Worm (Caenorhabditis elegans) whole organism, L1 larva: ENCODE data around the gene sqt-2.

Source experiments
- C04F5.9 ChIP-seq: sonication (generic microtip); optimal IDR thresholded peaks from 2 replicates; lab custom pipeline; 2016; ENCODE audit warnings: missing genetic modification characterization, missing compliant biosample characterization
- C34B4.2 ChIP-seq: sonication (generic microtip); optimal IDR thresholded peaks from 2 replicates; lab custom pipeline; 2017; ENCODE audit warnings: mild to moderate bottlenecking, missing genetic modification characterization, missing compliant biosample characterization
- F16B12.6 ChIP-seq: fragments of 150-350 bp; optimal IDR thresholded peaks from 2 replicates; lab custom pipeline; 2014; ENCODE audit warnings: missing biosample characterization, missing genetic modification characterization
- Y116A8C.19 ChIP-seq: sonication (generic microtip); optimal IDR thresholded peaks from 2 replicates; lab custom pipeline; 2016; ENCODE audit warnings: missing compliant biosample characterization, missing genetic modification characterization, borderline replicate concordance
- aha-1 ChIP-seq: fragments of 150-350 bp; optimal IDR thresholded peaks from 2 replicates; lab custom pipeline; 2014; ENCODE audit warnings: missing biosample characterization, missing genetic modification characterization
- ceh-63 ChIP-seq: fragments of 200-800 bp; sonication (Bioruptor generic); optimal IDR thresholded peaks from 2 replicates; lab custom pipeline; 2018; ENCODE audit warnings: mild to moderate bottlenecking, missing genetic modification characterization, missing compliant biosample characterization
- ceh-90 ChIP-seq: sonication (generic microtip); optimal IDR thresholded peaks from 2 replicates; lab custom pipeline; 2016; ENCODE audit warnings: missing genetic modification characterization, missing compliant biosample characterization
- dpl-1 ChIP-seq, 3 experiments: fragments of 150-350 bp in 2 of 3; sonication (generic microtip) in 1 of 3; optimal IDR thresholded peaks; 2 replicates each; lab custom pipeline; 2014 to 2017; ENCODE audit warnings: missing biosample characterization in 3 of 3, missing genetic modification characterization in 3 of 3, missing genetic modification reagents in 3 of 3
- fkh-10 ChIP-seq: sonication (generic microtip); optimal IDR thresholded peaks from 2 replicates; lab custom pipeline; 2017; ENCODE audit warnings: missing biosample characterization, missing genetic modification reagents, missing genetic modification characterization
- fkh-4 ChIP-seq: sonication (generic microtip); optimal IDR thresholded peaks from 2 replicates; lab custom pipeline; 2016; ENCODE audit warnings: missing compliant biosample characterization, missing genetic modification characterization, borderline replicate concordance
- fos-1 ChIP-seq: fragments of 150-350 bp; optimal IDR thresholded peaks from 2 replicates; lab custom pipeline; 2014; ENCODE audit warnings: missing biosample characterization, missing genetic modification characterization
- grh-1 ChIP-seq: fragments of 200-800 bp; sonication (Bioruptor generic); IDR thresholded peaks from 2 replicates; pipeline ENCODE4 v1.3.6; 2022; ENCODE audit warnings: missing genetic modification reagents, missing genetic modification characterization, missing compliant biosample characterization
- hlh-4 ChIP-seq: sonication (generic microtip); optimal IDR thresholded peaks from 2 replicates; lab custom pipeline; 2016; ENCODE audit warnings: mild to moderate bottlenecking, missing genetic modification characterization, missing compliant biosample characterization
- isw-1 ChIP-seq: fragments of 200-800 bp; sonication (Bioruptor generic); IDR thresholded peaks from 2 replicates; pipeline ENCODE4 v1.3.6; 2022; ENCODE audit warnings: missing genetic modification characterization, missing compliant biosample characterization
- lin-35 ChIP-seq, 2 experiments: fragments of 150-350 bp; optimal IDR thresholded peaks; 2 replicates each; lab custom pipeline; 2014; ENCODE audit warnings: missing biosample characterization in 2 of 2, missing genetic modification characterization in 2 of 2, missing genetic modification reagents in 2 of 2
- lin-39 ChIP-seq: fragments of 150-350 bp; optimal IDR thresholded peaks from 2 replicates; lab custom pipeline; 2014; ENCODE audit warnings: missing biosample characterization, missing genetic modification reagents, missing genetic modification characterization
- lir-3 ChIP-seq: sonication (generic microtip); optimal IDR thresholded peaks from 2 replicates; lab custom pipeline; 2016; ENCODE audit warnings: mild to moderate bottlenecking, missing genetic modification characterization, moderate library complexity, missing compliant biosample characterization; ENCODE audit not compliant: poor library complexity
- nhr-11 ChIP-seq: fragments of 150-350 bp; optimal IDR thresholded peaks from 2 replicates; lab custom pipeline; 2014; ENCODE audit warnings: missing biosample characterization, missing genetic modification characterization
- nhr-12 ChIP-seq: sonication (generic microtip); optimal IDR thresholded peaks from 2 replicates; lab custom pipeline; 2017; ENCODE audit warnings: missing biosample characterization, missing genetic modification characterization
- nhr-19 ChIP-seq: fragments of 200-800 bp; sonication (Bioruptor generic); conservative IDR thresholded peaks from 2 replicates; pipeline ENCODE4 v1.3.6; 2022; ENCODE audit warnings: missing genetic modification characterization, missing compliant biosample characterization
- nhr-71 ChIP-seq: sonication (generic microtip); optimal IDR thresholded peaks from 2 replicates; lab custom pipeline; 2016; ENCODE audit warnings: mild to moderate bottlenecking, missing genetic modification characterization, moderate library complexity, missing compliant biosample characterization
- nhr-76 ChIP-seq: sonication (generic microtip); optimal IDR thresholded peaks from 2 replicates; lab custom pipeline; 2017; ENCODE audit warnings: missing biosample characterization, missing genetic modification characterization
- nhr-85 ChIP-seq: sonication (generic microtip); peaks from one replicate; lab custom pipeline; 2016; ENCODE audit warnings: missing genetic modification characterization, inconsistent platforms, missing compliant biosample characterization
- pax-3 ChIP-seq: fragments of 200-800 bp; sonication (Bioruptor generic); optimal IDR thresholded peaks from 2 replicates; lab custom pipeline; 2018; ENCODE audit warnings: mild to moderate bottlenecking, missing genetic modification characterization, moderate library complexity, missing compliant biosample characterization
- pqm-1 ChIP-seq: sonication (generic microtip); optimal IDR thresholded peaks from 3 replicates; lab custom pipeline; 2017; ENCODE audit warnings: missing biosample characterization, missing genetic modification characterization
- skn-1 ChIP-seq: fragments of 150-350 bp; optimal IDR thresholded peaks from 2 replicates; lab custom pipeline; 2014; ENCODE audit warnings: missing biosample characterization, missing genetic modification characterization
- snpc-4 ChIP-seq: fragments of 150-350 bp; optimal IDR thresholded peaks from 2 replicates; lab custom pipeline; 2014; ENCODE audit warnings: missing biosample characterization, missing genetic modification characterization
- snu-23 ChIP-seq: sonication (generic microtip); optimal IDR thresholded peaks from 2 replicates; lab custom pipeline; 2016; ENCODE audit warnings: missing genetic modification characterization, missing compliant biosample characterization
- swsn-7 ChIP-seq: sonication (generic microtip); optimal IDR thresholded peaks from 2 replicates; lab custom pipeline; 2016; ENCODE audit warnings: missing genetic modification characterization, missing compliant biosample characterization
- tbx-2 ChIP-seq: sonication (generic microtip); optimal IDR thresholded peaks from 2 replicates; lab custom pipeline; 2016; ENCODE audit warnings: missing genetic modification characterization, missing compliant biosample characterization
- unc-30 ChIP-seq: sonication (generic microtip); optimal IDR thresholded peaks from 2 replicates; lab custom pipeline; 2017; ENCODE audit warnings: missing biosample characterization, missing genetic modification characterization
- xbp-1 ChIP-seq: sonication (generic microtip); optimal IDR thresholded peaks from 2 replicates; lab custom pipeline; 2016; ENCODE audit warnings: missing genetic modification characterization, missing compliant biosample characterization
- ztf-11 ChIP-seq, 2 experiments: sonication (generic microtip); optimal IDR thresholded peaks; 2 replicates each; lab custom pipeline; 2016 to 2017; ENCODE audit warnings: missing genetic modification characterization in 2 of 2, missing biosample characterization in 1 of 2, missing compliant biosample characterization in 1 of 2

The sqt-2 gene

DNA sequence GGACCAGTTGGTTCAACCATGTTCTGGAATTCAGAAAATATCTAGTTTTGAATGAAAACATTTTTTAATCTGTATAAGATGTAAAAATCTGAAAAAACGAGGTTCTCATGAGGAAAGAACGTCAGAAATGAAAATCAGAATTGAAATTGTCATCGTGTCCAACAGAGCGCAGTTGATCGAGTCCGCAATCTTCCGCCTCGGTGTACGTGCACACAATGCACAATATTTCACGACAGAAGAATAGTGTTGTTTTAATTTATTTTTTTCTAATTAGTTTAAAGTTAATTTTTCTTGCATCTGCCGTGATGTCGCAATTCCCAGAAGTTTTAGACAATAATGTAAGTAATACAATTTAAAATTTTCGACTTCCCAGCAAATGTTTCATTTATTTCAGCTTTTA is 20.5 kb downstream of the sqt-2 start, which contains the start of gene nfyc-1 (continued):
- peak; percentile 4 for TF ChIP-seq lir-3 (tag; lab: Kevin White, UChicago)
- TF ChIP-seq Y116A8C.19 (tag; lab: Kevin White, UChicago): no peak
- TF ChIP-seq fkh-10 (GFP tag; lab: Kevin White, UChicago): no peak
- peak; percentile 76 to 86 for TF ChIP-seq lin-35 (GFP tag; optimal IDR thresholded peaks at IDR 0.05; lab: Kevin White, UChicago)
- TF ChIP-seq snpc-4 (tag; lab: Kevin White, UChicago): peak; percentile 26
- TF ChIP-seq hlh-4 (tag; lab: Kevin White, UChicago): no peak
- peak; percentile 52 for TF ChIP-seq nhr-85 (tag; lab: Kevin White, UChicago)

DNA sequence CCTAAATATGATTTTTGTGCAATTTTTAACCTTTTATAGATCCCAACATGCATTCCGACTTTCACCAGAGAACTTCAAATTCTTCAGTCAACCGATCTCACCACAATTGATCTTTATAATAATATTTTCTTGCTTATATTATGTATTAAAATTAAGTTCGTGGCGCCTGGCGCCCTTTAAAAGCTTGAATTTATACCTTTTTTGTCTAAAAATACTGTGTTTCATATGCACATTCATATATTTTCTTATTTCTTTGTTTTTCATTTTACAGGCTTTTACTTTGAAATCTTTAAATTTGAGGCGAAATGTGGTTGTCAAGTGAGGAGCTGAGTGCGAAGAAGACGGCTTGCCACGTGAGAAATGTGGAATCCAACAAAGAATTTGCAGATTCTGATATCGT is 21.6 kb downstream of the sqt-2 start, which contains the start of gene rpoa-49:
TSS of gene rpoa-49 (plus strand) at position 301 of the 400 bp plus-strand sequence.
- TF ChIP-seq snpc-4 (tag; lab: Kevin White, UChicago): no peak
- no peak for TF ChIP-seq nhr-19
- no peak for TF ChIP-seq pax-3 (tag; lab: Kevin White, UChicago)
- no peak for TF ChIP-seq pqm-1 (tag; lab: Kevin White, UChicago)
- no peak for TF ChIP-seq xbp-1 (tag; lab: Kevin White, UChicago)
- TF ChIP-seq C34B4.2 (tag; lab: Kevin White, UChicago): no peak
- TF ChIP-seq fkh-4 (tag; lab: Kevin White, UChicago): no peak
- no peak for TF ChIP-seq lin-39 (tag; lab: Kevin White, UChicago)
- TF ChIP-seq dpl-1 (GFP tag; optimal IDR thresholded peaks at IDR 0.05; lab: Kevin White, UChicago): no peak
- TF ChIP-seq lin-35 (GFP tag; optimal IDR thresholded peaks at IDR 0.05; lab: Kevin White, UChicago): no peak
- no peak for TF ChIP-seq F16B12.6 (tag; lab: Kevin White, UChicago)
- TF ChIP-seq nhr-71 (tag; lab: Kevin White, UChicago): no peak

DNA sequence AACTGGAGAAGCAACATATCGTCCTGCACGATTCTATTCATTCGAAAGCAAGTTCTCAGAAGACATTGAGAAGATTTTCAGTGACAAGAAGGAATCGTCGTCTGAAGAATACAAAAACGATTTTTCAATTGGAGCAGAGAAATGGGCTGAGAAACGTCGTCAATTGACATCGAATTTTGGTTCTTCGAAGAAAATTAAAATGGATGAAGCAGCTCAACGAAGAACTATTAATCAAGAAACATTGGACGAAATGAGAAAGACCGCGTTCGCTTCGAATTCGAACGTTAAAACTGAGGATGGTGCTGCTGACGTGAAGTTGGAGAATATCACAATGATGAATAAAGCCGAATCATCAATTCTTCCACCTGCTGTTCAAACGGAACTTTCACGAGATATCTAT is 23.0 kb downstream of the sqt-2 start, which contains the start of gene rpt-4:
TSS of gene rpt-4 (minus strand) at position 101 of the 400 bp plus-strand sequence.
- TF ChIP-seq nhr-85 (tag; lab: Kevin White, UChicago) (peak; percentile 59), nhr-76 (no peak)
- TF ChIP-seq, all 84 proteins: peak for 1

DNA sequence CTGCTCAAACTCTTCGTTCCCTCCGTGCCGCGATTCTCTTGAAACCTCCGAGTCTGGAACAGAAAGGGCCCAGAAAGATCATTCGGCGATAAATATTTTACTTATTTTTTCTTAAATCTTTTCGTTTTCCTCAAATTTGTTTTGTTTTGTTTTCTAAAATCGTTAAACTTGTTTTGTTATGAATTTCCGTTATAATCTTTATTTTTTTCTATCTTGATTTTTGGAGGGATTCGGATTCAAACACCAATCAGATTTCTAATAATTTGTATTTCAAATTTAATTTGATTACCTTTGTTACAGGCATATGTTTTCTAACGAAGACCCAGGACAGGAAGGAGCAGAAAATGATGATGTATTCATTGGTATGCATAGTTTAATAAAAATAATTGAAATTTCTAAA is 24.2 kb downstream of the sqt-2 start, which contains the start of gene C23H3.5:
TSS of gene C23H3.5 (plus strand) at position 301 of the 400 bp plus-strand sequence.
- TF ChIP-seq grh-1 (GFP tag; lab: Robert Waterston, UW) (no peak), nhr-11 (tag; lab: Kevin White, UChicago) (no peak), ztf-11 (tag; optimal IDR thresholded peaks at IDR 0.05; lab: Kevin White, UChicago) (no peak), unc-30 (tag; lab: Kevin White, UChicago) (no peak), nhr-12 (tag; lab: Kevin White, UChicago) (no peak), C04F5.9 (tag; lab: Kevin White, UChicago) (no peak), skn-1 (tag; lab: Kevin White, UChicago) (no peak), aha-1 (no peak), tbx-2 (tag; lab: Kevin White, UChicago) (no peak), snu-23 (GFP tag; lab: Kevin White, UChicago) (no peak), C34B4.2 (tag; lab: Kevin White, UChicago) (no peak), ceh-90 (tag; lab: Kevin White, UChicago) (no peak), snpc-4 (tag; lab: Kevin White, UChicago) (no peak), fos-1 (tag; lab: Kevin White, UChicago) (no peak), isw-1 (GFP tag; lab: Robert Waterston, UW) (no peak), swsn-7 (tag; lab: Kevin White, UChicago) (no peak)

DNA sequence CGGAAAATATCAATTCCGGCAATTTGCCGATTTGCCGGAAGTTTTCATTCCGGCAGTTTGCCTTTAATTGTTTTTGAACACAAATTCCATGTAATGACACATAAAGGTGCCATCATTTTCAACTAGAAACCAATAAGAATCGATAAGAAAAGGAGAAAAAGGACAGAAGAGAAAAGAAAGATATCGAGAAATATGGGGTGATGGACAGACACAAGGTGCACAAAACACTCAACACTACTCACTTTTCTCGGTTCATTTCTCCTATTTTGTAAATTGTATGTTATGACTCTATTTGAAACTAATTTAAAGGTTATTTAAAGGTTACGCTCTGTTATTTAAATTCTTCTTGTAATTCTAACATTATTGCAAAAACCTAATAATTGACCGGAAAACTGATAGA is 27.7 kb downstream of the sqt-2 start:
- no peak for TF ChIP-seq nhr-85 (tag; lab: Kevin White, UChicago)
- no peak for TF ChIP-seq ceh-63
- TF ChIP-seq lin-35 (GFP tag; optimal IDR thresholded peaks at IDR 0.05; lab: Kevin White, UChicago): peak in 1 of 2 experiments; percentile 22
- TF ChIP-seq pqm-1 (tag; lab: Kevin White, UChicago): no peak
